Fruit fly (Drosophila melanogaster): ENCODE measurements around the gene CG4998.

DNA sequence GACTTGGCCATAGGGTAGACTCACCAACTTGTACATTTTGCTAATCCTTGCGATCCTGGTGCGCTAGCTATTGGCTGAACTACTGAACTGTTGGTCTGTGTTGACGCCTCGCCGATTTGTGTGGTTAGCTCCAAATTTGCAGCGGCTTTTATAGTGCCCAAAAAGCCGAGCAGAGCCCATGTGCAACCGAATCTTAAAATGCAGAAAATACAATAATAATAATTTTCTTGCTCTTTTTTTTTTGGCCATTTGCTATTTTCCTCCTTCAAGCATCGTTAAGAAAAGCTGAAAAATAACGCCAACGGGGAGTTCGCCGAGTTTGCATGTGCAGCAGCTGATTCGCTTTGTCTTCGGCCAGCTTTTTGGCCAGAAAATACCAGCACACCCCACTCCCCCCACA lies 30.4 kb upstream of the CG4998 start, which contains the start of gene CG13042:
- no peak for TF ChIP-seq CG8478 (optimal IDR thresholded peaks at IDR 0.05)
- TF ChIP-seq CTCF (optimal IDR thresholded peaks at IDR 0.05), result no peak

Measured in S2 (cell line).